Worm (Caenorhabditis elegans) whole organism, L4 larva: ENCODE measurements around the gene trap-2.

Experiments
- D1046.2 ChIP-seq: fragments of 200-800 bp; sonication (Bioruptor generic); IDR thresholded peaks from 2 replicates; pipeline ENCODE4 v1.3.6; 2022; ENCODE audit warnings: missing genetic modification characterization, missing compliant biosample characterization
- F49E8.2 ChIP-seq: sonication (generic microtip); optimal IDR thresholded peaks from 2 replicates; lab custom pipeline; 2016; ENCODE audit warnings: missing compliant biosample characterization, mild to moderate bottlenecking, missing genetic modification characterization, borderline replicate concordance
- R02D3.7 ChIP-seq: fragments of 150-350 bp; sonication (generic microtip); optimal IDR thresholded peaks from 3 replicates; lab custom pipeline; 2014; ENCODE audit warnings: missing biosample characterization, missing genetic modification characterization
- T26A8.4 ChIP-seq: fragments of 200-800 bp; sonication (Bioruptor generic); IDR thresholded peaks from 2 replicates; pipeline ENCODE4 v1.3.6; 2022; ENCODE audit warnings: missing genetic modification characterization, missing compliant biosample characterization
- Y75B8A.6 ChIP-seq: fragments of 200-800 bp; sonication (Bioruptor generic); IDR thresholded peaks from 2 replicates; pipeline ENCODE4 v1.3.6; 2022; ENCODE audit warnings: missing genetic modification reagents, missing genetic modification characterization, missing compliant biosample characterization
- ZK337.2 ChIP-seq: fragments of 200-800 bp; sonication (Bioruptor generic); IDR thresholded peaks from 2 replicates; pipeline ENCODE4 v1.3.6; 2022; ENCODE audit warnings: missing genetic modification reagents, missing genetic modification characterization, missing compliant biosample characterization
- aha-1 ChIP-seq: fragments of 150-350 bp; peaks from one replicate; lab custom pipeline; 2014; ENCODE audit warnings: missing biosample characterization, missing genetic modification characterization
- aly-2 ChIP-seq: sonication (generic microtip); optimal IDR thresholded peaks from 2 replicates; lab custom pipeline; 2018; ENCODE audit warnings: missing biosample characterization, missing genetic modification characterization
- ceh-28 ChIP-seq: fragments of 150-350 bp; optimal IDR thresholded peaks from 2 replicates; lab custom pipeline; 2014; ENCODE audit warnings: missing biosample characterization, missing genetic modification reagents, missing genetic modification characterization
- ceh-32 ChIP-seq: sonication (generic microtip); optimal IDR thresholded peaks from 2 replicates; lab custom pipeline; 2016; ENCODE audit warnings: mild to moderate bottlenecking, missing genetic modification characterization, missing compliant biosample characterization; ENCODE audit not compliant: poor library complexity
- ceh-82 ChIP-seq: sonication (generic microtip); optimal IDR thresholded peaks from 2 replicates; lab custom pipeline; 2017; ENCODE audit warnings: missing biosample characterization, missing genetic modification characterization
- ces-1 ChIP-seq: fragments of 150-350 bp; sonication (generic microtip); optimal IDR thresholded peaks from 4 replicates; lab custom pipeline; 2014; ENCODE audit warnings: missing biosample characterization, missing genetic modification reagents, missing genetic modification characterization
- daf-16 ChIP-seq, 3 experiments: sonication (generic microtip); optimal IDR thresholded peaks; 2 replicates each; lab custom pipeline; 2016 to 2017; ENCODE audit warnings: missing genetic modification characterization in 3 of 3, missing genetic modification reagents in 3 of 3, mild to moderate bottlenecking in 2 of 3, missing compliant biosample characterization in 2 of 3, missing biosample characterization in 1 of 3, moderate library complexity in 1 of 3
- dmd-6 ChIP-seq: fragments of 200-800 bp; sonication (Bioruptor generic); IDR thresholded peaks from 2 replicates; pipeline ENCODE4 v1.3.6; 2022; ENCODE audit warnings: missing genetic modification reagents, missing genetic modification characterization, missing compliant biosample characterization
- dmd-9 ChIP-seq: fragments of 200-800 bp; sonication (Bioruptor generic); IDR thresholded peaks from 2 replicates; pipeline ENCODE4 v1.3.6; 2022; ENCODE audit warnings: missing genetic modification reagents, missing genetic modification characterization, missing compliant biosample characterization
- dpl-1 ChIP-seq: fragments of 150-350 bp; optimal IDR thresholded peaks from 2 replicates; lab custom pipeline; 2014; ENCODE audit warnings: missing biosample characterization, missing genetic modification reagents, missing genetic modification characterization
- dve-1 ChIP-seq: sonication (generic microtip); optimal IDR thresholded peaks from 2 replicates; lab custom pipeline; 2017; ENCODE audit warnings: antibody characterized with exemption, mild to moderate bottlenecking, missing genetic modification characterization, missing compliant biosample characterization; ENCODE audit not compliant: insufficient read depth
- egl-43 ChIP-seq: fragments of 200-800 bp; sonication (Bioruptor generic); IDR thresholded peaks from 2 replicates; pipeline ENCODE4 v1.3.6; 2022; ENCODE audit warnings: missing genetic modification reagents, missing genetic modification characterization, missing compliant biosample characterization
- gei-8 ChIP-seq: fragments of 200-800 bp; sonication (Bioruptor generic); optimal IDR thresholded peaks from 2 replicates; lab custom pipeline; 2018; ENCODE audit warnings: mild to moderate bottlenecking, missing genetic modification characterization, missing compliant biosample characterization
- hlh-30 ChIP-seq: sonication (generic microtip); optimal IDR thresholded peaks from 2 replicates; lab custom pipeline; 2017; ENCODE audit warnings: antibody characterized with exemption, mild to moderate bottlenecking, missing genetic modification characterization, missing compliant biosample characterization; ENCODE audit not compliant: insufficient read depth
- lin-1 ChIP-seq: fragments of 200-800 bp; sonication (Bioruptor generic); IDR thresholded peaks from 2 replicates; pipeline ENCODE4 v1.3.6; 2022; ENCODE audit warnings: missing genetic modification reagents, missing genetic modification characterization, missing compliant biosample characterization
- lin-13 ChIP-seq: fragments of 150-350 bp; optimal IDR thresholded peaks from 2 replicates; lab custom pipeline; 2014; ENCODE audit warnings: missing biosample characterization, missing genetic modification reagents, missing genetic modification characterization
- lin-29 ChIP-seq: fragments of 200-800 bp; sonication (Bioruptor generic); IDR thresholded peaks from 2 replicates; pipeline ENCODE4 v1.3.6; 2022; ENCODE audit warnings: missing genetic modification reagents, missing genetic modification characterization, missing compliant biosample characterization
- lir-3 ChIP-seq: sonication (generic microtip); optimal IDR thresholded peaks from 2 replicates; lab custom pipeline; 2016; ENCODE audit warnings: mild to moderate bottlenecking, missing genetic modification characterization, missing compliant biosample characterization
- madf-5 ChIP-seq, 2 experiments: fragments of 200-800 bp; sonication (Bioruptor generic); IDR thresholded peaks; 2 replicates each; pipeline ENCODE4 v1.3.6; 2022; ENCODE audit warnings: missing compliant biosample characterization in 2 of 2, missing genetic modification characterization in 2 of 2
- madf-9 ChIP-seq: fragments of 200-800 bp; sonication (Bioruptor generic); conservative IDR thresholded peaks from 2 replicates; pipeline ENCODE4 v1.3.6; 2022; ENCODE audit warnings: missing genetic modification reagents, missing genetic modification characterization, missing compliant biosample characterization
- mep-1 ChIP-seq: fragments of 150-350 bp; sonication (generic microtip); optimal IDR thresholded peaks from 3 replicates; lab custom pipeline; 2014; ENCODE audit warnings: missing biosample characterization, missing genetic modification characterization
- nhr-11 ChIP-seq: fragments of 150-350 bp; optimal IDR thresholded peaks from 2 replicates; lab custom pipeline; 2014; ENCODE audit warnings: missing biosample characterization, missing genetic modification characterization
- nhr-111 ChIP-seq: fragments of 200-800 bp; sonication (Bioruptor generic); optimal IDR thresholded peaks from 2 replicates; lab custom pipeline; 2018; ENCODE audit warnings: mild to moderate bottlenecking, missing genetic modification characterization, missing compliant biosample characterization
- nhr-237 ChIP-seq: sonication (generic microtip); optimal IDR thresholded peaks from 2 replicates; lab custom pipeline; 2017; ENCODE audit warnings: missing biosample characterization, missing genetic modification characterization
- nhr-42 ChIP-seq: fragments of 200-800 bp; sonication (Bioruptor generic); IDR thresholded peaks from 2 replicates; pipeline ENCODE4 v1.3.6; 2022; ENCODE audit warnings: missing genetic modification characterization, missing compliant biosample characterization
- nhr-6 ChIP-seq: fragments of 150-350 bp; optimal IDR thresholded peaks from 2 replicates; lab custom pipeline; 2014; ENCODE audit warnings: missing biosample characterization, missing genetic modification characterization
- pqm-1 ChIP-seq: sonication (generic microtip); optimal IDR thresholded peaks from 2 replicates; lab custom pipeline; 2017; ENCODE audit warnings: missing biosample characterization, missing genetic modification characterization
- saeg-2 ChIP-seq: fragments of 200-800 bp; sonication (Bioruptor generic); IDR thresholded peaks from 2 replicates; pipeline ENCODE4 v1.3.6; 2022; ENCODE audit warnings: missing genetic modification reagents, missing genetic modification characterization, missing compliant biosample characterization
- skn-1 ChIP-seq: fragments of 150-350 bp; optimal IDR thresholded peaks from 2 replicates; lab custom pipeline; 2014; ENCODE audit warnings: missing biosample characterization, missing genetic modification characterization
- spr-1 ChIP-seq: sonication (generic microtip); optimal IDR thresholded peaks from 2 replicates; lab custom pipeline; 2016; ENCODE audit warnings: mild to moderate bottlenecking, missing genetic modification characterization, missing compliant biosample characterization
- tag-97 ChIP-seq: fragments of 200-800 bp; sonication (Bioruptor generic); IDR thresholded peaks from 2 replicates; pipeline ENCODE4 v1.3.6; 2022; ENCODE audit warnings: missing genetic modification characterization, missing compliant biosample characterization
- unc-62 ChIP-seq, 3 experiments: fragments of 150-350 bp in 1 of 3; sonication (generic microtip); optimal IDR thresholded peaks in 2 of 3; peaks in 1 of 3; 1 replicate in 1 of 3; 2 replicates in 2 of 3; lab custom pipeline; 2014 to 2017; ENCODE audit warnings: missing biosample characterization in 3 of 3, missing genetic modification characterization in 3 of 3, missing genetic modification reagents in 3 of 3, missing genotype in 1 of 3
- zag-1 ChIP-seq: fragments of 150-350 bp; optimal IDR thresholded peaks from 2 replicates; lab custom pipeline; 2014; ENCODE audit warnings: missing biosample characterization, missing genetic modification characterization
- zip-11 ChIP-seq: fragments of 200-800 bp; sonication (Bioruptor generic); IDR thresholded peaks from 2 replicates; pipeline ENCODE4 v1.3.6; 2022; ENCODE audit warnings: missing genetic modification characterization, missing compliant biosample characterization
- zip-2 ChIP-seq: fragments of 150-350 bp; optimal IDR thresholded peaks from 2 replicates; lab custom pipeline; 2014; ENCODE audit warnings: missing biosample characterization, missing genetic modification characterization
- ztf-11 ChIP-seq: fragments of 150-350 bp; optimal IDR thresholded peaks from 2 replicates; lab custom pipeline; 2014; ENCODE audit warnings: missing biosample characterization, missing genetic modification characterization
- ztf-7 ChIP-seq: fragments of 150-350 bp; optimal IDR thresholded peaks from 2 replicates; lab custom pipeline; 2014; ENCODE audit warnings: missing biosample characterization, missing genetic modification characterization

Gene trap-2

DNA sequence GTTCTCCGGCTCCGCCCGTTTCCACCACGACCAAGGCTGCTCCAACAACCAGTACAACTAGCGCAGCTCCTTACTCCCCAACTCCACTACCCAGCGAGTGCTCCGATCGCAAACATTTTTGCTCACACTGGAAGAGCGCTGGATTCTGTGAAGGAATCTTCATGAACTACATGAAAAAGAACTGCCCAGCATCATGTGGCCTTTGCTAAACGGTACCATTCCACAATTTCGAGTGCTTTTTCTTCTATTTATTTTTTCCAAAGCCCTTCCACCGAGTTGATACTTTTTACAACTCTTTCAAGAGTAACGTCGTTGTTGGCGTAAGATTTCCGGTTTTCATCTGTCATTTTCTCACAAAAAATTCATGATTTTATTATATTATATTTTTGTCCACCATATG, 12.2 kb upstream of the trap-2 start:
- TF ChIP-seq ztf-7 (tag; lab: Kevin White, UChicago) (no peak), unc-62 (GFP tag; optimal IDR thresholded peaks at IDR 0.05 in 1 of 2; lab: Kevin White, UChicago) (peak in 1 of 2 experiments; percentile 65), unc-62 (tag; optimal IDR thresholded peaks at IDR 0.05; lab: Kevin White, UChicago) (no peak), R02D3.7 (tag; lab: Kevin White, UChicago) (no peak), skn-1 (tag; lab: Kevin White, UChicago) (no peak)
- TF ChIP-seq, all 104 proteins: peak for 1

DNA sequence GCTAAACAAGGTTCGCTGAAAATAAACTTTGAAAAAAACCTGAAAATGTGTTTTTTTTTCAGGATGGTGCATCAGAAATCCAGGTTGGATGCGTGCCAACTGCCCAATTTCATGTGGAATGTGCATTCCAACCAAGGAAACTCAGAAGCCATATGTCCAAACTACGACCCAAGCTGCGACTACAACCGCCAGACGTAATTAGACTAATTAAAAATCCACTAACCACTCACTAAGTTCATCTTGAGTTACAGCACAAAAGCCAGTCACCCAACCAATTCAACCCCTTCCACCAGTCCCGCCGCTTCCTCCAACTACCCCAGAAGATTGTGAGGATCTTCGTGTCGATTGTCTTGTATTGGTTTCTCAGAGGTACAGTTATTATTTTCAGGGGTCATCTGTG, 11.4 kb upstream of the trap-2 start:
- TF ChIP-seq ztf-11 (tag; lab: Kevin White, UChicago) (no peak), madf-5 (GFP tag; IDR thresholded peaks at IDR 0.05; lab: Robert Waterston, UW) (no peak), aha-1 (tag; lab: Kevin White, UChicago) (peak; percentile 97), gei-8 (GFP tag; lab: Kevin White, UChicago) (no peak), spr-1 (tag; lab: Kevin White, UChicago) (no peak), ceh-82 (tag; lab: Kevin White, UChicago) (no peak), lir-3 (no peak), aly-2 (tag; lab: Kevin White, UChicago) (no peak)

ce11 chrX:777421-777820, 9.6 kb upstream of the trap-2 start, which contains the start of gene nas-15:
TSS of gene nas-15 (plus strand) at chrX:777721.
- TF ChIP-seq egl-43 (no peak), tag-97 (no peak), nhr-42 (GFP tag; lab: Robert Waterston, UW) (no peak), lin-13 (GFP tag; lab: Kevin White, UChicago) (no peak), zag-1 (tag; lab: Kevin White, UChicago) (no peak), ces-1 (GFP tag; lab: Kevin White, UChicago) (no peak), ZK337.2 (GFP tag; lab: Robert Waterston, UW) (no peak), nhr-237 (tag; lab: Kevin White, UChicago) (no peak), saeg-2 (GFP tag; lab: Robert Waterston, UW) (no peak), madf-9 (GFP tag; lab: Robert Waterston, UW) (no peak), zip-2 (tag; lab: Kevin White, UChicago) (no peak), dmd-9 (GFP tag; lab: Robert Waterston, UW) (no peak), nhr-11 (tag; lab: Kevin White, UChicago) (no peak), zip-11 (no peak), dve-1 (tag; lab: Kevin White, UChicago) (no peak), mep-1 (tag; lab: Kevin White, UChicago) (no peak)

ce11 chrX:772184-772583, 4.3 kb upstream of the trap-2 start, which contains the start of gene T04G9.4:
TSS of gene T04G9.4 (plus strand) at chrX:772476.
- TF ChIP-seq D1046.2: no peak
- no peak for TF ChIP-seq daf-16 (GFP tag; optimal IDR thresholded peaks at IDR 0.05; lab: Kevin White, UChicago)
- no peak for TF ChIP-seq daf-16 (tag; optimal IDR thresholded peaks at IDR 0.05; lab: Kevin White, UChicago)
- no peak for TF ChIP-seq dmd-6 (GFP tag; lab: Robert Waterston, UW)
- no peak for TF ChIP-seq F49E8.2 (tag; lab: Kevin White, UChicago)
- TF ChIP-seq ceh-32 (tag; lab: Kevin White, UChicago): no peak

ce11 chrX:770537-770936, 2.7 kb upstream of the trap-2 start, which contains the start of gene T04G9.7:
TSS of gene T04G9.7 (plus strand) at chrX:770837.
- TF ChIP-seq Y75B8A.6 (GFP tag; lab: Robert Waterston, UW) (no peak), saeg-2 (GFP tag; lab: Robert Waterston, UW) (no peak), hlh-30 (tag; lab: Kevin White, UChicago) (no peak), lin-1 (no peak), lin-13 (GFP tag; lab: Kevin White, UChicago) (no peak), T26A8.4 (no peak), ceh-28 (tag; lab: Kevin White, UChicago) (no peak), nhr-6 (tag; lab: Kevin White, UChicago) (no peak), egl-43 (no peak), nhr-111 (no peak), D1046.2 (no peak), pqm-1 (tag; lab: Kevin White, UChicago) (no peak), dmd-6 (GFP tag; lab: Robert Waterston, UW) (no peak), dpl-1 (GFP tag; lab: Kevin White, UChicago) (no peak), lin-29 (no peak)
